Fruit fly (Drosophila melanogaster) whole organism, embryonic: ENCODE data around the gene Rab18.

ENCODE experiments used
- Abd-B ChIP-seq: fragments of 200-800 bp; sonication (Bioruptor generic); optimal IDR thresholded peaks from 2 replicates; lab custom pipeline; 2018; ENCODE audit warnings: missing biosample characterization, mild to moderate bottlenecking, missing genetic modification characterization, moderate library complexity
- Adf1 ChIP-seq: fragments of 200-800 bp; sonication (Bioruptor generic); IDR thresholded peaks from 2 replicates; pipeline ENCODE4 v1.3.6; 2022; ENCODE audit warnings: missing biosample characterization, missing genetic modification characterization
- CG13624 ChIP-seq: fragments of 200-800 bp; sonication (Bioruptor generic); optimal IDR thresholded peaks from 2 replicates; lab custom pipeline; 2016; ENCODE audit warnings: missing biosample characterization, missing genetic modification characterization
- CG17361 ChIP-seq: fragments of 200-800 bp; sonication (Bioruptor generic); IDR thresholded peaks from 3 replicates; pipeline ENCODE4 v1.3.6; 2022; ENCODE audit warnings: missing biosample characterization, missing genetic modification characterization
- CG18764 ChIP-seq: fragments of 200-800 bp; sonication (Bioruptor generic); optimal IDR thresholded peaks from 3 replicates; lab custom pipeline; 2016; ENCODE audit warnings: missing biosample characterization, missing genetic modification characterization
- CG8359 ChIP-seq: fragments of 200-800 bp; sonication (Bioruptor generic); optimal IDR thresholded peaks from 2 replicates; lab custom pipeline; 2017; ENCODE audit warnings: missing biosample characterization, mild to moderate bottlenecking, missing genetic modification characterization, borderline replicate concordance
- Fer3 ChIP-seq: fragments of 200-800 bp; sonication (Bioruptor generic); optimal IDR thresholded peaks from 2 replicates; lab custom pipeline; 2018; ENCODE audit warnings: missing biosample characterization, mild to moderate bottlenecking, missing genetic modification characterization, moderate library complexity
- NC2β ChIP-seq: fragments of 200-800 bp; sonication (Bioruptor generic); optimal IDR thresholded peaks from 2 replicates; lab custom pipeline; 2016; ENCODE audit warnings: missing biosample characterization, missing genetic modification characterization
- az2 ChIP-seq: fragments of 200-800 bp; sonication (Bioruptor generic); optimal IDR thresholded peaks from 3 replicates; lab custom pipeline; 2016; ENCODE audit warnings: missing biosample characterization, missing genetic modification characterization
- fd3F ChIP-seq: fragments of 200-800 bp; sonication (Bioruptor generic); optimal IDR thresholded peaks from 2 replicates; lab custom pipeline; 2018; ENCODE audit warnings: missing biosample characterization, mild to moderate bottlenecking, missing genetic modification characterization, moderate library complexity
- nerfin-2 ChIP-seq: fragments of 200-800 bp; sonication (Bioruptor generic); IDR thresholded peaks from 2 replicates; pipeline ENCODE4 v1.3.6; 2022; ENCODE audit warnings: missing biosample characterization, missing genetic modification characterization; ENCODE audit not compliant: partially characterized antibody

DNA sequence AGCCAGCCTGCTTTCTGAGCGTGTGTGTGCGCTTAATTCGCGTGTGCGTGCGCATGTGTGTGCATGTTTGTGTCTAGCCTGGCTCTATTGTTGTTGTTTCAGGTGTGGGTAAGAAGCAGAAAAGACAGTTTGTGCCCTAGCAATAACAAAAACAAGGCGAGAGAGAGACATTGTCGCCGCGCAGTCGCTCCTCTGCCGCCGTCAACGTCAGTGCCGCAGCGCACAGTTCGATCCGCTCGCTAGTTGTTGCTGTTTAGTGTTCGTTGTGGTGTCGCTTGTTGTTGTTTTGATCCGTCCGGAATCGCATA is 18.6 kb upstream of the Rab18 start:
- TF ChIP-seq az2 (GFP tag; lab: Kevin White, UChicago) (no peak), fd3F (GFP tag; lab: Kevin White, UChicago) (no peak), Fer3 (tag; lab: Kevin White, UChicago) (no peak), Adf1 (GFP tag; lab: Robert Waterston, UW) (peak; percentile 91), CG8359 (GFP tag; lab: Kevin White, UChicago) (no peak), Abd-B (no peak), NC2β (GFP tag; lab: Kevin White, UChicago) (no peak), CG18764 (GFP tag; lab: Kevin White, UChicago) (no peak), nerfin-2 (GFP tag; lab: Robert Waterston, UW) (no peak), CG13624 (no peak), CG17361 (GFP tag; lab: Robert Waterston, UW) (no peak)
